Fruit fly (Drosophila melanogaster) whole organism, embryonic: Measurements from ENCODE around the gene D.

Experiments
- Aef1 ChIP-seq: fragments of 200-800 bp; sonication (Bioruptor generic); IDR thresholded peaks from 3 replicates; pipeline ENCODE4 v1.3.6; 2022; ENCODE audit warnings: missing biosample characterization, missing genetic modification characterization
- B-H2 ChIP-seq: fragments of 200-800 bp; sonication (Bioruptor generic); optimal IDR thresholded peaks from 2 replicates; lab custom pipeline; 2018; ENCODE audit warnings: missing biosample characterization, mild to moderate bottlenecking, missing genetic modification characterization
- CG10654 ChIP-seq: fragments of 200-800 bp; sonication (Bioruptor generic); optimal IDR thresholded peaks from 2 replicates; lab custom pipeline; 2016; ENCODE audit warnings: missing biosample characterization, missing genetic modification characterization
- CG10959 ChIP-seq: fragments of 200-800 bp; sonication (Bioruptor generic); IDR thresholded peaks from 2 replicates; pipeline ENCODE4 v1.3.6; 2022; ENCODE audit warnings: missing biosample characterization, missing genetic modification characterization
- CG10979 ChIP-seq: fragments of 200-800 bp; sonication (Bioruptor generic); optimal IDR thresholded peaks from 2 replicates; lab custom pipeline; 2018; ENCODE audit warnings: missing biosample characterization, mild to moderate bottlenecking, missing genetic modification characterization, moderate library complexity
- CG12659 ChIP-seq: fragments of 200-800 bp; sonication (Bioruptor generic); optimal IDR thresholded peaks from 3 replicates; lab custom pipeline; 2017; ENCODE audit warnings: mild to moderate bottlenecking, missing biosample characterization, missing genetic modification reagents, missing genetic modification characterization
- CG13424 ChIP-seq: fragments of 200-800 bp; sonication (Bioruptor generic); optimal IDR thresholded peaks from 2 replicates; lab custom pipeline; 2019; ENCODE audit warnings: missing biosample characterization, mild to moderate bottlenecking, missing genetic modification characterization, moderate library complexity
- CG14050 ChIP-seq: fragments of 200-800 bp; sonication (Bioruptor generic); IDR thresholded peaks from 3 replicates; pipeline ENCODE4 v1.3.6; 2022; ENCODE audit warnings: missing biosample characterization, missing genetic modification characterization
- CG14441 ChIP-seq: fragments of 200-800 bp; sonication (Bioruptor generic); IDR thresholded peaks from 2 replicates; pipeline ENCODE4 v1.3.6; 2022; ENCODE audit warnings: missing biosample characterization, missing genetic modification characterization
- CG15011 ChIP-seq: fragments of 200-800 bp; sonication (Bioruptor generic); optimal IDR thresholded peaks from 3 replicates; lab custom pipeline; 2018; ENCODE audit warnings: missing biosample characterization, mild to moderate bottlenecking, missing genetic modification characterization
- CG15479 ChIP-seq: fragments of 200-800 bp; sonication (Bioruptor generic); optimal IDR thresholded peaks from 3 replicates; lab custom pipeline; 2019; ENCODE audit warnings: missing biosample characterization, mild to moderate bottlenecking, missing genetic modification characterization, moderate library complexity
- CG17361 ChIP-seq: fragments of 200-800 bp; sonication (Bioruptor generic); IDR thresholded peaks from 3 replicates; pipeline ENCODE4 v1.3.6; 2022; ENCODE audit warnings: missing biosample characterization, missing genetic modification characterization
- CG17802 ChIP-seq: fragments of 200-800 bp; sonication (Bioruptor generic); optimal IDR thresholded peaks from 2 replicates; lab custom pipeline; 2018; ENCODE audit warnings: missing biosample characterization, mild to moderate bottlenecking, missing genetic modification characterization, moderate library complexity
- CG2678 ChIP-seq: fragments of 200-800 bp; sonication (Bioruptor generic); optimal IDR thresholded peaks from 3 replicates; lab custom pipeline; 2019; ENCODE audit warnings: missing biosample characterization, mild to moderate bottlenecking, missing genetic modification characterization, moderate library complexity
- CG32767 ChIP-seq: fragments of 200-800 bp; sonication (Bioruptor generic); IDR thresholded peaks from 2 replicates; pipeline ENCODE4 v1.3.6; 2022; ENCODE audit warnings: missing biosample characterization, missing genetic modification characterization
- CG3838 ChIP-seq: fragments of 200-800 bp; sonication (Bioruptor generic); optimal IDR thresholded peaks from 3 replicates; lab custom pipeline; 2016; ENCODE audit warnings: missing biosample characterization, missing genetic modification characterization
- CG4404 ChIP-seq: fragments of 200-800 bp; sonication (Bioruptor generic); IDR thresholded peaks from 2 replicates; pipeline ENCODE4 v1.3.6; 2022; ENCODE audit warnings: missing biosample characterization, missing genetic modification characterization
- CG4617 ChIP-seq: fragments of 200-800 bp; sonication (Bioruptor generic); optimal IDR thresholded peaks from 3 replicates; lab custom pipeline; 2016; ENCODE audit warnings: missing biosample characterization, missing genetic modification characterization, borderline replicate concordance
- CG5953 ChIP-seq: fragments of 200-800 bp; sonication (Bioruptor generic); IDR thresholded peaks from 2 replicates; pipeline ENCODE4 v1.3.6; 2022; ENCODE audit warnings: missing biosample characterization, missing genetic modification characterization
- CG6654 ChIP-seq: fragments of 200-800 bp; sonication (Bioruptor generic); optimal IDR thresholded peaks from 2 replicates; lab custom pipeline; 2017; ENCODE audit warnings: missing biosample characterization, mild to moderate bottlenecking, missing genetic modification characterization
- CG9727 ChIP-seq: fragments of 200-800 bp; sonication (Bioruptor generic); optimal IDR thresholded peaks from 3 replicates; lab custom pipeline; 2017; ENCODE audit warnings: missing biosample characterization, mild to moderate bottlenecking, missing genetic modification characterization
- Dek ChIP-seq: fragments of 200-800 bp; sonication (Bioruptor generic); optimal IDR thresholded peaks from 3 replicates; lab custom pipeline; 2019; ENCODE audit warnings: missing biosample characterization, mild to moderate bottlenecking, missing genetic modification characterization, moderate library complexity
- Fer1 ChIP-seq: fragments of 200-800 bp; sonication (Bioruptor generic); optimal IDR thresholded peaks from 2 replicates; lab custom pipeline; 2017; ENCODE audit warnings: missing biosample characterization, mild to moderate bottlenecking, missing genetic modification characterization
- Hr78 ChIP-seq, 2 experiments: fragments of 200-800 bp in 1 of 2; fragments of >200 bp in 1 of 2; sonication (Bioruptor generic) in 1 of 2; optimal IDR thresholded peaks; 2 replicates each; lab custom pipeline; 2017 to 2019; ENCODE audit warnings: missing biosample characterization in 2 of 2, missing genetic modification characterization in 2 of 2, mild to moderate bottlenecking in 1 of 2, moderate library complexity in 1 of 2
- Nf-YA ChIP-seq: fragments of 200-800 bp; sonication (Bioruptor generic); IDR thresholded peaks from 2 replicates; pipeline ENCODE4 v1.3.6; 2022; ENCODE audit warnings: missing biosample characterization, missing genetic modification characterization
- Nf-YC ChIP-seq: fragments of 200-800 bp; optimal IDR thresholded peaks from 3 replicates; lab custom pipeline; 2019; ENCODE audit warnings: missing biosample characterization, mild to moderate bottlenecking, missing genetic modification characterization, moderate library complexity
- Ptx1 ChIP-seq: fragments of 200-800 bp; sonication (Bioruptor generic); IDR thresholded peaks from 2 replicates; pipeline ENCODE4 v1.3.6; 2022; ENCODE audit warnings: missing biosample characterization, missing genetic modification characterization
- Sox102F ChIP-seq: fragments of 200-800 bp; sonication (Bioruptor generic); optimal IDR thresholded peaks from 2 replicates; lab custom pipeline; 2018; ENCODE audit warnings: missing biosample characterization, mild to moderate bottlenecking, missing genetic modification characterization, moderate library complexity
- TFAM ChIP-seq: fragments of 200-800 bp; sonication (Bioruptor generic); optimal IDR thresholded peaks from 2 replicates; lab custom pipeline; 2017; ENCODE audit warnings: missing biosample characterization, missing genetic modification characterization, inconsistent platforms
- Taf1 ChIP-seq: fragments of 200-800 bp; sonication (Bioruptor generic); IDR thresholded peaks from 2 replicates; pipeline ENCODE4 v1.3.6; 2022; ENCODE audit warnings: missing biosample characterization, missing genetic modification characterization
- Xrp1 ChIP-seq: fragments of 200-800 bp; sonication (Bioruptor generic); IDR thresholded peaks from 2 replicates; pipeline ENCODE4 v1.3.6; 2022; ENCODE audit warnings: missing biosample characterization, missing genetic modification characterization
- abd-A ChIP-seq: fragments of 200-800 bp; sonication (Bioruptor generic); optimal IDR thresholded peaks from 3 replicates; lab custom pipeline; 2019; ENCODE audit warnings: missing biosample characterization, mild to moderate bottlenecking, missing genetic modification characterization, moderate library complexity
- br ChIP-seq: fragments of >200 bp; optimal IDR thresholded peaks from 2 replicates; lab custom pipeline; 2017
- cad ChIP-seq: fragments of >200 bp; optimal IDR thresholded peaks from 2 replicates; lab custom pipeline; 2017; ENCODE audit warnings: missing biosample characterization, missing genetic modification characterization
- dmrt11E ChIP-seq: fragments of 200-800 bp; sonication (Bioruptor generic); optimal IDR thresholded peaks from 3 replicates; lab custom pipeline; 2018; ENCODE audit warnings: missing biosample characterization, mild to moderate bottlenecking, missing genetic modification characterization, moderate library complexity
- emc ChIP-seq: fragments of 200-800 bp; sonication (Bioruptor generic); optimal IDR thresholded peaks from 2 replicates; lab custom pipeline; 2016; ENCODE audit warnings: missing biosample characterization, missing genetic modification characterization
- fru ChIP-seq: fragments of >200 bp; optimal IDR thresholded peaks from 2 replicates; lab custom pipeline; 2017
- inv ChIP-seq: fragments of 200-800 bp; sonication (Bioruptor generic); IDR thresholded peaks from 2 replicates; pipeline ENCODE4 v1.3.6; 2022; ENCODE audit warnings: missing biosample characterization, missing genetic modification characterization; ENCODE audit not compliant: partially characterized antibody
- kni ChIP-seq: fragments of 200-800 bp; sonication (Bioruptor generic); optimal IDR thresholded peaks from 3 replicates; lab custom pipeline; 2017; ENCODE audit warnings: mild to moderate bottlenecking, missing biosample characterization, missing genetic modification reagents, missing genetic modification characterization
- prd ChIP-seq, 3 experiments: fragments of >200 bp in 2 of 3; fragments of 200-800 bp in 1 of 3; sonication (Bioruptor generic) in 1 of 3; optimal IDR thresholded peaks in 2 of 3; IDR thresholded peaks in 1 of 3; 2 replicates in 2 of 3; 3 replicates in 1 of 3; pipeline versions ENCODE4 v1.3.6 to Lab custom; 2017 to 2022; ENCODE audit warnings: missing biosample characterization in 1 of 3, missing genetic modification characterization in 1 of 3
- schlank ChIP-seq: fragments of 200-800 bp; sonication (Bioruptor generic); optimal IDR thresholded peaks from 2 replicates; lab custom pipeline; 2018; ENCODE audit warnings: missing biosample characterization, mild to moderate bottlenecking, missing genetic modification characterization
- sens ChIP-seq: fragments of 200-800 bp; sonication (Bioruptor generic); peaks from one replicate; lab custom pipeline; 2016; ENCODE audit warnings: missing biosample characterization, missing genetic modification characterization
- sim ChIP-seq: fragments of 200-800 bp; sonication (Bioruptor generic); IDR thresholded peaks from 2 replicates; pipeline ENCODE4 v1.3.6; 2022; ENCODE audit warnings: missing biosample characterization, missing genetic modification characterization
- tll ChIP-seq, 2 experiments: fragments of 200-800 bp in 1 of 2; fragments of >200 bp in 1 of 2; sonication (Bioruptor generic) in 1 of 2; optimal IDR thresholded peaks; 2 replicates each; lab custom pipeline; 2017 to 2019; ENCODE audit warnings: missing biosample characterization in 2 of 2, missing genetic modification characterization in 2 of 2, mild to moderate bottlenecking in 1 of 2, moderate library complexity in 1 of 2
- ttk ChIP-seq: fragments of 200-800 bp; sonication (Bioruptor generic); IDR thresholded peaks from 2 replicates; pipeline ENCODE4 v2.1.2; 2022; ENCODE audit warnings: missing biosample characterization, missing genetic modification characterization
- twi ChIP-seq: fragments of 200-800 bp; optimal IDR thresholded peaks from 2 replicates; lab custom pipeline; 2019; ENCODE audit warnings: missing biosample characterization, mild to moderate bottlenecking, missing genetic modification characterization, moderate library complexity
- zen ChIP-seq: fragments of 200-800 bp; sonication (Bioruptor generic); optimal IDR thresholded peaks from 3 replicates; lab custom pipeline; 2018; ENCODE audit warnings: missing biosample characterization, mild to moderate bottlenecking, missing genetic modification characterization, moderate library complexity
- zf30C ChIP-seq: fragments of 200-800 bp; sonication (Bioruptor generic); optimal IDR thresholded peaks from 3 replicates; lab custom pipeline; 2018; ENCODE audit warnings: missing biosample characterization, mild to moderate bottlenecking, missing genetic modification characterization
- zfh2 ChIP-seq: fragments of 200-800 bp; sonication (Bioruptor generic); optimal IDR thresholded peaks from 2 replicates; lab custom pipeline; 2016; ENCODE audit warnings: missing biosample characterization, missing genetic modification characterization

The D gene

DNA sequence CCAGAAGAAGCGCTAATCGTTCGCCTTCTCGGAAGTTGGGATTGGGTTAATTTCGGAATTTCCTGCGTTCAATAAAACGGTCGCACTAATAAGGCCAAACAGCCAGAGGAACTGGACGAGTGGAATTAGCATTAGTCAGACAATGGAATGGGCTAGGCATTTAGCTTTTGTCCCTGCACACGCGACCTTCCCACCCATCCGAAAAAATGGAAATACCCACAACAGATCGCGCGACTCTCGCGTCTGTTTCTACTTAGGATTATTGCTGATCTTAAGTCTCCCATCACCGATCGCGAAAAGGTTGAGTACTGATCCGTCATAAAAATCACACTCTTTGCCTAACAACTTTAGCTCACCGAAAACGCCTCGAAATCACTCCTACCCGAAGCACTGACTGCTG, 24.8 kb downstream of the D start:
- TF ChIP-seq cad (GFP tag; lab: Kevin White, UChicago) (peak; percentile 85), Taf1 (GFP tag; lab: Robert Waterston, UW) (no peak), schlank (tag; lab: Kevin White, UChicago) (no peak), zen (tag; lab: Kevin White, UChicago) (peak; percentile 85), CG10654 (GFP tag; lab: Kevin White, UChicago) (no peak), tll (GFP tag; optimal IDR thresholded peaks at IDR 0.05; lab: Kevin White, UChicago) (peak in 1 of 2 experiments; percentile 98), twi (tag; lab: Kevin White, UChicago) (peak; percentile 54), CG15479 (GFP tag; lab: Kevin White, UChicago) (peak; percentile 32)

DNA sequence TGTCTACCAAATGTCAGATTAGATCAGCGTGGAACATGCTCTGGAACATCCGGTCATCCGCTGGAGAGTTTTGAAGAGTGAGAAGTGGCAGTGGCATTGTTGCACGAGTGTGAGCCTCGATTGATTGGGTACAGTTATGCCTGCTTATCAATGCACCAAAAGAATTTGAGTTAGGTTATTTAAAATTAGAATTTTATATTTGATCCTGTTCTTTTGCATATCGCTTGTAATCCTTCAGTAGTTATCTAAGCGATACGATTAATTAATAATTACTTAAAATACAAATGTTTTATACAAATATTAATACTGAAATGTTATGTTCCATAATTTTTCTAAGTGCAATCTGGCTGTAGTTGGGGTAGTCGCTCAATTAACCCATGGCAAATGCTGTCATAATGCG, 25.8 kb downstream of the D start:
- TF ChIP-seq CG13424 (tag; lab: Kevin White, UChicago) (no peak), zf30C (GFP tag; lab: Kevin White, UChicago) (peak; percentile 43), CG17361 (0 out of 3 replicates have a peak, but pooled peaks have one; percentile 29), CG9727 (GFP tag; lab: Kevin White, UChicago) (peak; percentile 34), Dek (tag; lab: Kevin White, UChicago) (no peak), kni (GFP tag; lab: Kevin White, UChicago) (no peak), sens (GFP tag; lab: Kevin White, UChicago) (peak; percentile 61), Sox102F (no peak), inv (no peak), CG5953 (no peak), CG4617 (no peak), CG14050 (GFP tag; lab: Robert Waterston, UW) (no peak), ttk (GFP tag; lab: Robert Waterston, UW) (no peak), Nf-YA (GFP tag; lab: Robert Waterston, UW) (no peak), CG4404 (GFP tag; lab: Robert Waterston, UW) (peak; percentile 52), CG2678 (no peak), CG15011 (GFP tag; lab: Kevin White, UChicago) (no peak), CG32767 (GFP tag; lab: Robert Waterston, UW) (no peak), CG10959 (no peak), CG14441 (GFP tag; lab: Robert Waterston, UW) (no peak), sim (no peak), dmrt11E (tag; lab: Kevin White, UChicago) (peak; percentile 57), TFAM (no peak), zfh2 (GFP tag; lab: Kevin White, UChicago) (no peak), Fer1 (GFP tag; lab: Kevin White, UChicago) (no peak), Xrp1 (GFP tag; lab: Robert Waterston, UW) (peak; percentile 52), CG3838 (no peak), cad (GFP tag; lab: Kevin White, UChicago) (no peak), emc (no peak), Hr78 (GFP tag; optimal IDR thresholded peaks at IDR 0.05; lab: Kevin White, UChicago) (no peak), fru (no peak), CG17802 (tag; lab: Kevin White, UChicago) (no peak), br (lab: Kevin White, UChicago) (no peak), Ptx1 (no peak), B-H2 (GFP tag; lab: Kevin White, UChicago) (no peak), CG12659 (no peak), Aef1 (GFP tag; lab: Robert Waterston, UW) (no peak), Nf-YC (tag; lab: Kevin White, UChicago) (no peak), abd-A (no peak), CG6654 (GFP tag; lab: Kevin White, UChicago) (no peak), CG10979 (tag; lab: Kevin White, UChicago) (peak; percentile 4), prd (optimal IDR thresholded peaks at IDR 0.05; lab: Kevin White, UChicago) (no peak), prd (GFP tag; IDR thresholded peaks at IDR 0.05; lab: Robert Waterston, UW) (peak; percentile 34; the same call in 1 of the 3 replicates)
